Worm (Caenorhabditis elegans) whole organism, young adult: ENCODE results near the gene F02H6.7.

Source experiments
- F23B12.7 ChIP-seq: sonication (generic microtip); optimal IDR thresholded peaks from 2 replicates; lab custom pipeline; 2017; ENCODE audit warnings: missing genetic modification characterization, mild to moderate bottlenecking, missing compliant biosample characterization, antibody characterized with exemption, moderate library complexity; ENCODE audit not compliant: insufficient read depth
- F55B11.4 ChIP-seq: sonication (generic microtip); optimal IDR thresholded peaks from 2 replicates; lab custom pipeline; 2016; ENCODE audit warnings: missing compliant biosample characterization, missing genetic modification characterization, borderline replicate concordance; ENCODE audit not compliant: insufficient read depth
- F57C9.4 ChIP-seq: sonication (generic microtip); optimal IDR thresholded peaks from 2 replicates; lab custom pipeline; 2017; ENCODE audit warnings: mild to moderate bottlenecking, missing genetic modification characterization, missing compliant biosample characterization
- K12H6.12 ChIP-seq: fragments of 200-800 bp; sonication (Bioruptor generic); optimal IDR thresholded peaks from 2 replicates; lab custom pipeline; 2018; ENCODE audit warnings: mild to moderate bottlenecking, missing genetic modification characterization, missing compliant biosample characterization
- Y53F4B.3 ChIP-seq: fragments of 200-800 bp; sonication (Bioruptor generic); IDR thresholded peaks from 2 replicates; pipeline ENCODE4 v1.3.6; 2022; ENCODE audit warnings: missing genetic modification reagents, missing genetic modification characterization, missing compliant biosample characterization
- Y67H2A.10 ChIP-seq: fragments of 200-800 bp; sonication (Bioruptor generic); conservative IDR thresholded peaks from 2 replicates; pipeline ENCODE4 v1.3.6; 2022; ENCODE audit warnings: missing genetic modification reagents, missing genetic modification characterization, missing compliant biosample characterization
- akir-1 ChIP-seq: fragments of 200-800 bp; sonication (Bioruptor generic); optimal IDR thresholded peaks from 2 replicates; lab custom pipeline; 2018; ENCODE audit warnings: mild to moderate bottlenecking, missing genetic modification characterization, moderate library complexity, missing compliant biosample characterization
- aptf-2 ChIP-seq: fragments of 200-800 bp; sonication (Bioruptor generic); conservative IDR thresholded peaks from 2 replicates; pipeline ENCODE4 v1.3.6; 2022; ENCODE audit warnings: missing genetic modification reagents, missing genetic modification characterization, missing compliant biosample characterization
- aptf-3 ChIP-seq: fragments of 200-800 bp; sonication (Bioruptor generic); IDR thresholded peaks from 2 replicates; pipeline ENCODE4 v1.3.6; 2022; ENCODE audit warnings: missing genetic modification characterization, missing compliant biosample characterization
- atf-7 ChIP-seq: sonication (generic microtip); optimal IDR thresholded peaks from 2 replicates; lab custom pipeline; 2017; ENCODE audit warnings: mild to moderate bottlenecking, missing genetic modification characterization, missing compliant biosample characterization
- attf-5 ChIP-seq: fragments of 200-800 bp; sonication (Bioruptor generic); optimal IDR thresholded peaks from 2 replicates; lab custom pipeline; 2018; ENCODE audit warnings: mild to moderate bottlenecking, missing genetic modification characterization, missing compliant biosample characterization
- ccch-3 ChIP-seq: fragments of 200-800 bp; sonication (Bioruptor generic); optimal IDR thresholded peaks from 2 replicates; lab custom pipeline; 2018; ENCODE audit warnings: mild to moderate bottlenecking, missing genetic modification characterization, missing compliant biosample characterization
- ceh-58 ChIP-seq: fragments of 200-800 bp; sonication (Bioruptor generic); IDR thresholded peaks from 2 replicates; pipeline ENCODE4 v1.3.6; 2022; ENCODE audit warnings: missing genetic modification characterization, missing compliant biosample characterization
- egl-18 ChIP-seq: fragments of 200-800 bp; sonication (Bioruptor generic); IDR thresholded peaks from 2 replicates; pipeline ENCODE4 v1.3.6; 2022; ENCODE audit warnings: missing genetic modification reagents, missing genetic modification characterization, missing compliant biosample characterization
- egl-44 ChIP-seq: fragments of 200-800 bp; sonication (Bioruptor generic); IDR thresholded peaks from 2 replicates; pipeline ENCODE4 v1.3.6; 2022; ENCODE audit warnings: missing genetic modification reagents, missing genetic modification characterization, missing compliant biosample characterization
- gei-17 ChIP-seq: fragments of 200-800 bp; sonication (Bioruptor generic); optimal IDR thresholded peaks from 2 replicates; lab custom pipeline; 2018; ENCODE audit warnings: mild to moderate bottlenecking, missing genetic modification characterization, missing compliant biosample characterization
- him-1 ChIP-seq: sonication (generic microtip); optimal IDR thresholded peaks from 2 replicates; lab custom pipeline; 2016; ENCODE audit warnings: missing genotype, missing genetic modification reagents, missing genetic modification characterization, missing compliant biosample characterization
- hsf-1 ChIP-seq: fragments of 200-800 bp; sonication (Bioruptor generic); IDR thresholded peaks from 2 replicates; pipeline ENCODE4 v1.3.6; 2022; ENCODE audit warnings: missing genetic modification reagents, missing genetic modification characterization, missing compliant biosample characterization
- lin-26 ChIP-seq: fragments of 200-800 bp; sonication (Bioruptor generic); IDR thresholded peaks from 2 replicates; pipeline ENCODE4 v1.3.6; 2022; ENCODE audit warnings: missing genetic modification reagents, missing genetic modification characterization, missing compliant biosample characterization
- lin-35 ChIP-seq, 3 experiments: fragments of 150-350 bp in 2 of 3; sonication (generic microtip) in 1 of 3; optimal IDR thresholded peaks; 2 replicates each; lab custom pipeline; 2014 to 2018; ENCODE audit warnings: missing biosample characterization in 3 of 3, missing genetic modification characterization in 3 of 3, missing genetic modification reagents in 3 of 3
- lin-40 ChIP-seq: sonication (generic microtip); optimal IDR thresholded peaks from 2 replicates; lab custom pipeline; 2016; ENCODE audit warnings: missing genetic modification characterization, mild to moderate bottlenecking, missing compliant biosample characterization, missing genotype, missing genetic modification reagents
- lsl-1 ChIP-seq: fragments of 200-800 bp; sonication (Bioruptor generic); optimal IDR thresholded peaks from 2 replicates; lab custom pipeline; 2018; ENCODE audit warnings: mild to moderate bottlenecking, missing genetic modification characterization, moderate library complexity, missing compliant biosample characterization
- nfya-2 ChIP-seq: fragments of 200-800 bp; sonication (Bioruptor generic); IDR thresholded peaks from 2 replicates; pipeline ENCODE4 v1.3.6; 2022; ENCODE audit warnings: missing genetic modification reagents, missing genetic modification characterization, missing compliant biosample characterization
- nhr-80 ChIP-seq: sonication (generic microtip); optimal IDR thresholded peaks from 2 replicates; lab custom pipeline; 2016; ENCODE audit warnings: missing genetic modification characterization, missing compliant biosample characterization
- pbrm-1 ChIP-seq: fragments of 200-800 bp; sonication (Bioruptor generic); IDR thresholded peaks from 2 replicates; pipeline ENCODE4 v1.3.6; 2022; ENCODE audit warnings: missing genetic modification reagents, missing genetic modification characterization, missing compliant biosample characterization
- pha-4 ChIP-seq: fragments of 150-350 bp; sonication (generic microtip); optimal IDR thresholded peaks from 2 replicates; lab custom pipeline; 2014; ENCODE audit warnings: missing biosample characterization, missing genetic modification reagents, missing genetic modification characterization
- rcor-1 ChIP-seq: fragments of 200-800 bp; sonication (Bioruptor generic); IDR thresholded peaks from 2 replicates; pipeline ENCODE4 v1.3.6; 2022; ENCODE audit warnings: missing genetic modification reagents, missing genetic modification characterization, missing compliant biosample characterization
- snpc-1.1 ChIP-seq: sonication (generic microtip); optimal IDR thresholded peaks from 2 replicates; lab custom pipeline; 2017; ENCODE audit warnings: missing genetic modification characterization, mild to moderate bottlenecking, missing compliant biosample characterization, antibody characterized with exemption, moderate library complexity, missing genotype, missing genetic modification reagents; ENCODE audit not compliant: insufficient read depth
- snpc-1.3 ChIP-seq: sonication (generic microtip); optimal IDR thresholded peaks from 2 replicates; lab custom pipeline; 2017; ENCODE audit warnings: missing genetic modification characterization, mild to moderate bottlenecking, missing compliant biosample characterization, antibody characterized with exemption, moderate library complexity, missing genotype, missing genetic modification reagents; ENCODE audit not compliant: insufficient read depth
- snpc-4 ChIP-seq, 5 experiments: fragments of 150-350 bp in 1 of 5; sonication (generic microtip) in 4 of 5; optimal IDR thresholded peaks; 2 replicates each; lab custom pipeline; 2014 to 2018; ENCODE audit warnings: missing genetic modification characterization in 5 of 5, missing biosample characterization in 3 of 5, antibody characterized with exemption in 2 of 5, mild to moderate bottlenecking in 2 of 5, missing compliant biosample characterization in 2 of 5, missing genotype in 2 of 5, moderate library complexity in 2 of 5, missing genetic modification reagents in 1 of 5
- sptf-2 ChIP-seq: fragments of 200-800 bp; sonication (Bioruptor generic); optimal IDR thresholded peaks from 2 replicates; lab custom pipeline; 2018; ENCODE audit warnings: mild to moderate bottlenecking, missing genetic modification characterization, missing compliant biosample characterization
- tbp1 ChIP-seq: fragments of 200-800 bp; sonication (Bioruptor generic); optimal IDR thresholded peaks from 2 replicates; lab custom pipeline; 2018; ENCODE audit warnings: mild to moderate bottlenecking, missing genetic modification characterization, missing compliant biosample characterization
- unc-130 ChIP-seq: sonication (generic microtip); optimal IDR thresholded peaks from 2 replicates; lab custom pipeline; 2016; ENCODE audit warnings: missing genetic modification reagents, missing genetic modification characterization, missing compliant biosample characterization
- ztf-3 ChIP-seq: fragments of 200-800 bp; sonication (Bioruptor generic); optimal IDR thresholded peaks from 2 replicates; lab custom pipeline; 2018; ENCODE audit warnings: mild to moderate bottlenecking, missing genetic modification characterization, missing compliant biosample characterization

Gene F02H6.7

DNA sequence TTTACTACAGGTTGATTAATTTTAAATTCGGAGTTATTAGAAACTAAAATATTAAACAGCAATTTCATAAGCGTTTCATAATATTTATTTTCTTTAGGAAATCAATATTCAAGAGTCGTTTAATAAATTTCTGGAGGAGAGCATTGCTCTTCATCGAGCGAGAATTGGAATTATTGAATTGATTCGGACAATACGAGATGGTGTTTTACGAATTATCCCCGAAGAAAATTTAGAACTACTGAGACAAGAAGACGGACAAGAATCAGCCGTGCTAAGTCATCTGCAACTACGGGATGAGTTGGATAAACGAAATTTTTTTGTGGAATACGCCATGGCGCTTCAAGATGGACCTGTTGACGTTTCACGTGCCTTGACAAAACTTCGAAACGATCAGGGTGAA, 33.7 kb downstream of the F02H6.7 start:
- TF ChIP-seq attf-5 (GFP tag; lab: Kevin White, UChicago) (no peak), snpc-1.3 (tag; lab: Kevin White, UChicago) (no peak), gei-17 (no peak), egl-44 (GFP tag; lab: Robert Waterston, UW) (no peak), ccch-3 (GFP tag; lab: Kevin White, UChicago) (no peak), him-1 (tag; lab: Kevin White, UChicago) (no peak), lin-26 (no peak), hsf-1 (GFP tag; lab: Robert Waterston, UW) (no peak), F23B12.7 (tag; lab: Kevin White, UChicago) (no peak), F55B11.4 (tag; lab: Kevin White, UChicago) (no peak), aptf-3 (no peak)

DNA sequence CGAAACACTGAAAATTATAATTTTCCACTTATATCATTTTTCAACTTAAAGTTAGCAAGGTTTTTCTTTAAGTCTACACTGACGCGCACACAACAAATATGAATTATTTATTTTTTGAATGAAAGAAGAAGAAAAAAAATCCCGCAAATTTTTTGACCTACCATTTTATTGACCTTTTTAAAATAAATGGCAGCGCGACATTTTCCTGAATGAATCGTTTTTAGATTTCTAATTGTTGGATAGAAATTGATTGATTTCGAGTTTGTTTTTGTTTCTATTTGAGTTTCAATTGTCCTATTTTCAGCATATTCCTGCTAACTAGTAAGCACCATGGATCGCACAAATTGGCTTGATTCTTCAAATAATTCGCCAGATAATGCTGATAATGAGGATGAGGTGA, 34.8 kb downstream of the F02H6.7 start, which contains the start of gene K01G12.3:
K01G12.3 (plus strand) TSS at position 301 of the 400 bp plus-strand sequence.
- TF ChIP-seq nhr-80 (tag; lab: Kevin White, UChicago) = no peak
- no peak for TF ChIP-seq pbrm-1
- TF ChIP-seq pha-4 = no peak
- no peak for TF ChIP-seq ccch-3 (GFP tag; lab: Kevin White, UChicago)
- no peak for TF ChIP-seq akir-1
- TF ChIP-seq lsl-1 = no peak
- TF ChIP-seq lin-40 = no peak
- TF ChIP-seq F23B12.7 (tag; lab: Kevin White, UChicago) = no peak

DNA sequence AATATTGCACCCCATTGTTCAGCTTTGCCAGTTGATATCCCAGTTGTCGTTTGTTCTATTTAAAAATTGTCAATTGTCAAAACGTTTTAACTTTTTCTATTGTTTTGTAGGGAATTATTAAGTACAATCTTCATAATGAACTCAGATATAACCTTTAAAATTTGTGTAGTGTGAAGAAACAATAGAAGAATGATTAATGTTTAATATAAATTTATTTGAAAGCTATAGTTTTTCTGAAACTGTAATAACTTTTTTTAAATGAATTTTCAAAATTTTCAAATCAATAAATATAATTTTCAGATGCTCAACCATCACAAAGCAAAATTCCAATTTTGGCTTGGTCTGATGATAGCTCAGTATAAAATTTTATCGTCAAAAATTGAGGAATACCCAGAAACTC, 36.0 kb downstream of the F02H6.7 start, which contains the start of gene K01G12.22:
K01G12.22 (plus strand) TSS at position 301 of the 400 bp plus-strand sequence.
- TF ChIP-seq aptf-2 (GFP tag; lab: Robert Waterston, UW) = no peak
- TF ChIP-seq Y67H2A.10 = no peak
- no peak for TF ChIP-seq atf-7 (tag; lab: Kevin White, UChicago)
- no peak for TF ChIP-seq lin-35 (GFP tag; optimal IDR thresholded peaks at IDR 0.05; lab: Kevin White, UChicago)
- no peak for TF ChIP-seq egl-18 (GFP tag; lab: Robert Waterston, UW)
- no peak for TF ChIP-seq nfya-2 (GFP tag; lab: Robert Waterston, UW)

DNA sequence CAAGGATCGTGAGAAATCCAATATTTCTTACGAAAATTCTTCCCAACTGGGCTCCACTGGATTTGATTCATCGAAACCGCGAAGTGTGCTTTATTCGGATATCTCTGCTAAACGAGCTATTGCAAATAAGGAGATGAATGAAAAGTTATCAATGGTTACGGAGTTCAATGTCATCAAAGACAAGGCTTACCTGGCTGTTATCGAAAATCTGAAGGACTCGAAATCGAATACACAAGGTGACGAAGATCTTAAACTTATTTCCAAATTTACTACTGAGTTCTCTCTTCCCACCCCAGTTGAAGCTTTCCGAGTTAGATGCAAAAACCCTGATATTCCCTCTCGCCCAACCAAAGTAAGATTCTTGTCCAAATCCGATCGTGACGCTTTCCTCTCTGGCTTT, 41.7 kb downstream of the F02H6.7 start:
- TF ChIP-seq snpc-1.1 (no peak), rcor-1 (GFP tag; lab: Robert Waterston, UW) (no peak)
- TF ChIP-seq, all 124 proteins: peak for 0

DNA sequence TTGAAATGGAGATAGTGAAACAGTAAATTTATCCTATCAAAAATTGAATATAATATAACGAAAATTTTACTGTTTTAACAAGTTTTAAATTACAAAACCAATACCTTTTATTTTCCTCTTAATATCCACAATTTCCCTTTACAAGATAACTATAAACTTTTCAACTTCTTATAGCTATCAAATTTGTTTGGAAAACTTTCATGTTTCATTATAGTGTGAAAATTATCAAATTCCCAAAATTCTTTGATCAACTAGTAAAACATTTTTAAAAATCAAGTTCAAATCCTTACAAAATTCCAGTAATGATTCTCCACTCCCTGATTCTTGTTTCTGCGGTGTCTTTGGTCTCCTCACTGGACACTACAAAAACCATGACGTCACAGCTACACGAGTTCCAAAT, 45.9 kb downstream of the F02H6.7 start, which contains the start of gene R05A10.1:
R05A10.1 (plus strand) TSS at position 301 of the 400 bp plus-strand sequence.
- TF ChIP-seq snpc-4 (GFP tag; optimal IDR thresholded peaks at IDR 0.05; lab: Kevin White, UChicago) = peak; percentile 30
- TF ChIP-seq snpc-4 (tag; optimal IDR thresholded peaks at IDR 0.05; lab: Kevin White, UChicago) = no peak
- TF ChIP-seq nhr-80 (tag; lab: Kevin White, UChicago) = no peak
- no peak for TF ChIP-seq sptf-2 (GFP tag; lab: Kevin White, UChicago)
- TF ChIP-seq ceh-58 (GFP tag; lab: Robert Waterston, UW) = no peak

DNA sequence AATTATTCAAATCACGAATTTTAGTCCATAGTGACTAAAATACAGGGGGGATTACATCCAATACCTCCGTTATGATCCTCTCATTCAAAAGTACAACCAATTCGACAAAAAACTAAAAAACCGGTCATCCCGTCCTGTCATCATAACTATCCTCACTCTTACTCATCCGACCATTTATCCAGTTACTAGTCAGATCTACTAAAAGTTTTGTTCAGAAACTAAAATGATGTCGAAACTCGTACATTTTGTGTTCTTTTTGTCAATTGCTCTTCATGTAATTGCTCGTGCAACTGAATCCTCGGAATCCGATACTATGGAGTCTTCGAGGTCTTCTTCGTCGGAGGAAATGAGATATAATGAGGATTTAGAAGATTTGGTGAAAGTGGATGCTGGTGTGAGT, 50.9 kb downstream of the F02H6.7 start, which contains the start of gene R05A10.2:
R05A10.2 (plus strand) TSS at position 214 of the 400 bp plus-strand sequence.
- TF ChIP-seq ztf-3 (GFP tag; lab: Kevin White, UChicago) (no peak), K12H6.12 (tag; lab: Kevin White, UChicago) (no peak), Y53F4B.3 (GFP tag; lab: Robert Waterston, UW) (no peak), F57C9.4 (tag; lab: Kevin White, UChicago) (no peak), nhr-80 (tag; lab: Kevin White, UChicago) (no peak), atf-7 (tag; lab: Kevin White, UChicago) (no peak), unc-130 (GFP tag; lab: Kevin White, UChicago) (no peak), tbp1 (GFP tag; lab: Kevin White, UChicago) (no peak), lin-40 (no peak)
